Worm (Caenorhabditis elegans) whole organism, L4 larva: ENCODE results near the gene clh-3.
A peak's percentile ranks its signal among the peaks of the same experiment; 100 is the strongest.

ENCODE experiments used
- F37D6.2 ChIP-seq: sonication (generic microtip); optimal IDR thresholded peaks from 2 replicates; lab custom pipeline; 2016; ENCODE audit warnings: mild to moderate bottlenecking, missing genetic modification characterization, missing compliant biosample characterization
- F49E8.2 ChIP-seq: sonication (generic microtip); optimal IDR thresholded peaks from 2 replicates; lab custom pipeline; 2016; ENCODE audit warnings: missing compliant biosample characterization, mild to moderate bottlenecking, missing genetic modification characterization, borderline replicate concordance
- T26A8.4 ChIP-seq: fragments of 200-800 bp; sonication (Bioruptor generic); IDR thresholded peaks from 2 replicates; pipeline ENCODE4 v1.3.6; 2022; ENCODE audit warnings: missing genetic modification characterization, missing compliant biosample characterization
- Y105C5A.15 ChIP-seq: fragments of 200-800 bp; sonication (Bioruptor generic); IDR thresholded peaks from 2 replicates; pipeline ENCODE4 v1.3.6; 2022; ENCODE audit warnings: missing genetic modification characterization, missing compliant biosample characterization
- aha-1 ChIP-seq: fragments of 150-350 bp; peaks from one replicate; lab custom pipeline; 2014; ENCODE audit warnings: missing biosample characterization, missing genetic modification characterization
- aly-2 ChIP-seq: sonication (generic microtip); optimal IDR thresholded peaks from 2 replicates; lab custom pipeline; 2018; ENCODE audit warnings: missing biosample characterization, missing genetic modification characterization
- ceh-28 ChIP-seq: fragments of 150-350 bp; optimal IDR thresholded peaks from 2 replicates; lab custom pipeline; 2014; ENCODE audit warnings: missing biosample characterization, missing genetic modification reagents, missing genetic modification characterization
- ceh-32 ChIP-seq: sonication (generic microtip); optimal IDR thresholded peaks from 2 replicates; lab custom pipeline; 2016; ENCODE audit warnings: mild to moderate bottlenecking, missing genetic modification characterization, missing compliant biosample characterization; ENCODE audit not compliant: poor library complexity
- ceh-62 ChIP-seq: sonication (generic microtip); optimal IDR thresholded peaks from 2 replicates; lab custom pipeline; 2017; ENCODE audit warnings: missing biosample characterization, missing genetic modification characterization
- ctbp-1 ChIP-seq: fragments of 200-800 bp; sonication (Bioruptor generic); IDR thresholded peaks from 2 replicates; pipeline ENCODE4 v1.3.6; 2022; ENCODE audit warnings: missing genetic modification reagents, missing genetic modification characterization, missing compliant biosample characterization
- daf-16 ChIP-seq, 3 experiments: sonication (generic microtip); optimal IDR thresholded peaks; 2 replicates each; lab custom pipeline; 2016 to 2017; ENCODE audit warnings: missing genetic modification characterization in 3 of 3, missing genetic modification reagents in 3 of 3, mild to moderate bottlenecking in 2 of 3, missing compliant biosample characterization in 2 of 3, missing biosample characterization in 1 of 3, moderate library complexity in 1 of 3
- dmd-6 ChIP-seq: fragments of 200-800 bp; sonication (Bioruptor generic); IDR thresholded peaks from 2 replicates; pipeline ENCODE4 v1.3.6; 2022; ENCODE audit warnings: missing genetic modification reagents, missing genetic modification characterization, missing compliant biosample characterization
- dpl-1 ChIP-seq: fragments of 150-350 bp; optimal IDR thresholded peaks from 2 replicates; lab custom pipeline; 2014; ENCODE audit warnings: missing biosample characterization, missing genetic modification reagents, missing genetic modification characterization
- dve-1 ChIP-seq: sonication (generic microtip); optimal IDR thresholded peaks from 2 replicates; lab custom pipeline; 2017; ENCODE audit warnings: antibody characterized with exemption, mild to moderate bottlenecking, missing genetic modification characterization, missing compliant biosample characterization; ENCODE audit not compliant: insufficient read depth
- egl-27 ChIP-seq: sonication (generic microtip); optimal IDR thresholded peaks from 3 replicates; lab custom pipeline; 2017; ENCODE audit warnings: missing biosample characterization, missing genetic modification reagents, missing genetic modification characterization
- fkh-10 ChIP-seq: fragments of 150-350 bp; optimal IDR thresholded peaks from 2 replicates; lab custom pipeline; 2014; ENCODE audit warnings: missing biosample characterization, missing genetic modification reagents, missing genetic modification characterization
- fos-1 ChIP-seq: fragments of 150-350 bp; optimal IDR thresholded peaks from 2 replicates; lab custom pipeline; 2014; ENCODE audit warnings: missing biosample characterization, missing genetic modification characterization
- hlh-11 ChIP-seq: fragments of 200-800 bp; sonication (Bioruptor generic); optimal IDR thresholded peaks from 2 replicates; lab custom pipeline; 2018; ENCODE audit warnings: mild to moderate bottlenecking, missing genetic modification characterization, missing compliant biosample characterization
- hlh-30 ChIP-seq: sonication (generic microtip); optimal IDR thresholded peaks from 2 replicates; lab custom pipeline; 2017; ENCODE audit warnings: antibody characterized with exemption, mild to moderate bottlenecking, missing genetic modification characterization, missing compliant biosample characterization; ENCODE audit not compliant: insufficient read depth
- hmg-1.1 ChIP-seq: fragments of 200-800 bp; sonication (Bioruptor generic); IDR thresholded peaks from 2 replicates; pipeline ENCODE4 v1.3.6; 2022; ENCODE audit warnings: missing genetic modification reagents, missing genetic modification characterization, missing compliant biosample characterization
- jun-1 ChIP-seq: fragments of 150-350 bp; optimal IDR thresholded peaks from 2 replicates; lab custom pipeline; 2014; ENCODE audit warnings: missing biosample characterization, missing genetic modification reagents, missing genetic modification characterization
- lin-1 ChIP-seq: fragments of 200-800 bp; sonication (Bioruptor generic); IDR thresholded peaks from 2 replicates; pipeline ENCODE4 v1.3.6; 2022; ENCODE audit warnings: missing genetic modification reagents, missing genetic modification characterization, missing compliant biosample characterization
- lin-15B ChIP-seq: fragments of 150-350 bp; sonication (generic microtip); optimal IDR thresholded peaks from 3 replicates; lab custom pipeline; 2014; ENCODE audit warnings: missing biosample characterization, missing genetic modification characterization
- lin-38 ChIP-seq: fragments of 200-800 bp; sonication (Bioruptor generic); IDR thresholded peaks from 2 replicates; pipeline ENCODE4 v1.3.6; 2022; ENCODE audit warnings: missing genetic modification reagents, missing genetic modification characterization, missing compliant biosample characterization
- lir-3 ChIP-seq: sonication (generic microtip); optimal IDR thresholded peaks from 2 replicates; lab custom pipeline; 2016; ENCODE audit warnings: mild to moderate bottlenecking, missing genetic modification characterization, missing compliant biosample characterization
- madf-5 ChIP-seq, 2 experiments: fragments of 200-800 bp; sonication (Bioruptor generic); IDR thresholded peaks; 2 replicates each; pipeline ENCODE4 v1.3.6; 2022; ENCODE audit warnings: missing compliant biosample characterization in 2 of 2, missing genetic modification characterization in 2 of 2
- mdl-1 ChIP-seq, 2 experiments: fragments of 150-350 bp in 1 of 2; sonication (generic microtip) in 1 of 2; optimal IDR thresholded peaks; 2 replicates each; lab custom pipeline; 2014 to 2017; ENCODE audit warnings: missing biosample characterization in 2 of 2, missing genetic modification characterization in 2 of 2
- mdt-29 ChIP-seq: fragments of 200-800 bp; sonication (Bioruptor generic); IDR thresholded peaks from 2 replicates; pipeline ENCODE4 v1.3.6; 2022; ENCODE audit warnings: missing genetic modification reagents, missing genetic modification characterization, missing compliant biosample characterization
- mes-2 ChIP-seq: sonication (generic microtip); optimal IDR thresholded peaks from 2 replicates; lab custom pipeline; 2016; ENCODE audit warnings: missing genotype, mild to moderate bottlenecking, missing genetic modification characterization, missing compliant biosample characterization; ENCODE audit not compliant: poor library complexity, severe bottlenecking
- mxl-2 ChIP-seq: fragments of 200-800 bp; sonication (Bioruptor generic); conservative IDR thresholded peaks from 2 replicates; pipeline ENCODE4 v1.3.6; 2022; ENCODE audit warnings: missing genetic modification reagents, missing genetic modification characterization, missing compliant biosample characterization
- mxl-3 ChIP-seq: fragments of 200-800 bp; sonication (Bioruptor generic); optimal IDR thresholded peaks from 2 replicates; lab custom pipeline; 2018; ENCODE audit warnings: mild to moderate bottlenecking, missing genetic modification characterization, missing compliant biosample characterization
- nhr-11 ChIP-seq: fragments of 150-350 bp; optimal IDR thresholded peaks from 2 replicates; lab custom pipeline; 2014; ENCODE audit warnings: missing biosample characterization, missing genetic modification characterization
- nhr-111 ChIP-seq: fragments of 200-800 bp; sonication (Bioruptor generic); optimal IDR thresholded peaks from 2 replicates; lab custom pipeline; 2018; ENCODE audit warnings: mild to moderate bottlenecking, missing genetic modification characterization, missing compliant biosample characterization
- nhr-28 ChIP-seq: fragments of 150-350 bp; optimal IDR thresholded peaks from 2 replicates; lab custom pipeline; 2014; ENCODE audit warnings: missing biosample characterization, missing genetic modification characterization
- nhr-48 ChIP-seq: sonication (generic microtip); optimal IDR thresholded peaks from 2 replicates; lab custom pipeline; 2016; ENCODE audit warnings: mild to moderate bottlenecking, missing genetic modification characterization, missing compliant biosample characterization
- nhr-6 ChIP-seq: fragments of 150-350 bp; optimal IDR thresholded peaks from 2 replicates; lab custom pipeline; 2014; ENCODE audit warnings: missing biosample characterization, missing genetic modification characterization
- nhr-77 ChIP-seq: fragments of 150-350 bp; optimal IDR thresholded peaks from 2 replicates; lab custom pipeline; 2014; ENCODE audit warnings: missing biosample characterization, missing genetic modification characterization
- pha-4 ChIP-seq, 2 experiments: fragments of 150-350 bp in 1 of 2; fragments of 200-800 bp in 1 of 2; sonication (Bioruptor generic) in 1 of 2; IDR thresholded peaks in 1 of 2; optimal IDR thresholded peaks in 1 of 2; 2 replicates each; pipeline versions ENCODE4 v1.3.6 to Lab custom; 2014 to 2022; ENCODE audit warnings: missing genetic modification characterization in 2 of 2, missing genetic modification reagents in 2 of 2, missing biosample characterization in 1 of 2, missing compliant biosample characterization in 1 of 2
- php-3 ChIP-seq: fragments of 200-800 bp; sonication (Bioruptor generic); IDR thresholded peaks from 2 replicates; pipeline ENCODE4 v1.3.6; 2022; ENCODE audit warnings: missing genetic modification reagents, missing genetic modification characterization, missing compliant biosample characterization
- pqm-1 ChIP-seq: sonication (generic microtip); optimal IDR thresholded peaks from 2 replicates; lab custom pipeline; 2017; ENCODE audit warnings: missing biosample characterization, missing genetic modification characterization
- tra-1 ChIP-seq: fragments of 200-800 bp; sonication (Bioruptor generic); IDR thresholded peaks from 2 replicates; pipeline ENCODE4 v1.3.6; 2022; ENCODE audit warnings: missing genetic modification reagents, missing genetic modification characterization, missing compliant biosample characterization
- unc-130 ChIP-seq: sonication (generic microtip); optimal IDR thresholded peaks from 2 replicates; lab custom pipeline; 2016; ENCODE audit warnings: missing genetic modification reagents, missing genetic modification characterization, missing compliant biosample characterization
- unc-62 ChIP-seq, 3 experiments: fragments of 150-350 bp in 1 of 3; sonication (generic microtip); optimal IDR thresholded peaks in 2 of 3; peaks in 1 of 3; 1 replicate in 1 of 3; 2 replicates in 2 of 3; lab custom pipeline; 2014 to 2017; ENCODE audit warnings: missing biosample characterization in 3 of 3, missing genetic modification characterization in 3 of 3, missing genetic modification reagents in 3 of 3, missing genotype in 1 of 3
- zfp-3 ChIP-seq: fragments of 200-800 bp; sonication (Bioruptor generic); conservative IDR thresholded peaks from 2 replicates; pipeline ENCODE4 v1.3.6; 2022; ENCODE audit warnings: missing genetic modification reagents, missing genetic modification characterization, missing compliant biosample characterization

Gene clh-3

ce11 chrII:7225864-7226522, at the start of gene clh-3:
clh-3 (minus strand) TSS chrII:7225914.
- no peak for TF ChIP-seq lin-15B (tag; lab: Kevin White, UChicago)
- no peak for TF ChIP-seq nhr-111 (GFP tag; lab: Kevin White, UChicago)

- TF ChIP-seq unc-62 (GFP tag; optimal IDR thresholded peaks at IDR 0.05 in 1 of 2; lab: Kevin White, UChicago) (peak in 1 of 2 experiments; percentile 75), unc-62 (tag; optimal IDR thresholded peaks at IDR 0.05; lab: Kevin White, UChicago) (no peak), tra-1 (peak; percentile 34; the same call in 1 of the 2 replicates), lir-3 (tag; lab: Kevin White, UChicago) (no peak), ceh-28 (tag; lab: Kevin White, UChicago) (no peak), nhr-28 (tag; lab: Kevin White, UChicago) (peak; percentile 14), aha-1 (tag; lab: Kevin White, UChicago) (peak; percentile 62), nhr-48 (tag; lab: Kevin White, UChicago) (peak; percentile 52), jun-1 (tag; lab: Kevin White, UChicago) (no peak), mes-2 (tag; lab: Kevin White, UChicago) (no peak), mdl-1 (tag; optimal IDR thresholded peaks at IDR 0.05; lab: Kevin White, UChicago) (peak in 1 of 2 experiments; percentile 37), ceh-32 (tag; lab: Kevin White, UChicago) (no peak), mxl-3 (GFP tag; lab: Kevin White, UChicago) (peak; percentile 94), zfp-3 (no peak), ctbp-1 (no peak), lin-1 (GFP tag; lab: Robert Waterston, UW) (0 out of 2 replicates have a peak, but pooled peaks have one; percentile 22), lin-38 (GFP tag; lab: Robert Waterston, UW) (no peak), dve-1 (tag; lab: Kevin White, UChicago) (peak; percentile 29), aly-2 (no peak), php-3 (GFP tag; lab: Robert Waterston, UW) (0 out of 2 replicates have a peak, but pooled peaks have one; percentile 41), fos-1 (tag; lab: Kevin White, UChicago) (no peak), dpl-1 (GFP tag; lab: Kevin White, UChicago) (no peak), hlh-30 (tag; lab: Kevin White, UChicago) (peak; percentile 49), nhr-77 (tag; lab: Kevin White, UChicago) (no peak), pqm-1 (peak; percentile 93), F37D6.2 (tag; lab: Kevin White, UChicago) (no peak), dmd-6 (GFP tag; lab: Robert Waterston, UW) (peak; percentile 79), daf-16 (GFP tag; optimal IDR thresholded peaks at IDR 0.05; lab: Kevin White, UChicago) (no peak), daf-16 (tag; optimal IDR thresholded peaks at IDR 0.05; lab: Kevin White, UChicago) (peak; percentile 20), mxl-2 (no peak), hlh-11 (tag; lab: Kevin White, UChicago) (peak; percentile 78)
Measured at ce11 chrII:7273517-7273916, 47.8 kb upstream of the clh-3 start.

- no peak for TF ChIP-seq dpl-1 (GFP tag; lab: Kevin White, UChicago)
- TF ChIP-seq T26A8.4 (GFP tag; lab: Robert Waterston, UW): no peak
- TF ChIP-seq F49E8.2 (tag; lab: Kevin White, UChicago): no peak
- no peak for TF ChIP-seq hmg-1.1 (GFP tag; lab: Robert Waterston, UW)
- no peak for TF ChIP-seq ceh-32 (tag; lab: Kevin White, UChicago)
- no peak for TF ChIP-seq daf-16 (GFP tag; optimal IDR thresholded peaks at IDR 0.05; lab: Kevin White, UChicago)
- peak; percentile 37 for TF ChIP-seq daf-16 (tag; optimal IDR thresholded peaks at IDR 0.05; lab: Kevin White, UChicago)
- no peak for TF ChIP-seq mdt-29 (GFP tag; lab: Robert Waterston, UW)
- no peak for TF ChIP-seq ceh-62 (tag; lab: Kevin White, UChicago)
- TF ChIP-seq egl-27 (tag; lab: Kevin White, UChicago): no peak
- no peak for TF ChIP-seq F37D6.2 (tag; lab: Kevin White, UChicago)
- no peak for TF ChIP-seq pha-4 (GFP tag; IDR thresholded peaks at IDR 0.05; lab: Robert Waterston, UW)
- TF ChIP-seq pha-4 (tag; optimal IDR thresholded peaks at IDR 0.05; lab: Kevin White, UChicago): no peak
- peak; percentile 48 for TF ChIP-seq hlh-11 (tag; lab: Kevin White, UChicago)
- peak; percentile 30; the same call in 1 of the 2 replicates for TF ChIP-seq dmd-6 (GFP tag; lab: Robert Waterston, UW)
- no peak for TF ChIP-seq madf-5 (GFP tag; IDR thresholded peaks at IDR 0.05; lab: Robert Waterston, UW)
- no peak for TF ChIP-seq unc-130 (GFP tag; lab: Kevin White, UChicago)
- no peak for TF ChIP-seq nhr-6 (tag; lab: Kevin White, UChicago)
- TF ChIP-seq nhr-11 (tag; lab: Kevin White, UChicago): no peak
- no peak for TF ChIP-seq fkh-10 (GFP tag; lab: Kevin White, UChicago)
- no peak for TF ChIP-seq dve-1 (tag; lab: Kevin White, UChicago)
- no peak for TF ChIP-seq Y105C5A.15 (GFP tag; lab: Robert Waterston, UW)
- no peak for TF ChIP-seq mxl-2
Measured at ce11 chrII:7272513-7272912, 46.8 kb upstream of the clh-3 start.
